Worm (Caenorhabditis elegans) whole organism, late embryonic: ENCODE data around the gene cyp-35A2.
"Not testable (repeated sequence)": the region's sequence is repeated elsewhere in the genome, so short reads cannot be mapped to it uniquely, and the experiment has no call there.

Experiments used
- C08G9.2 ChIP-seq: sonication (generic microtip); optimal IDR thresholded peaks from 2 replicates; lab custom pipeline; 2016; ENCODE audit warnings: mild to moderate bottlenecking, missing genetic modification characterization, moderate library complexity, missing compliant biosample characterization
- F13H6.1 ChIP-seq: sonication (generic microtip); optimal IDR thresholded peaks from 2 replicates; lab custom pipeline; 2016; ENCODE audit warnings: missing genetic modification characterization, missing compliant biosample characterization
- K09A11.1 ChIP-seq: sonication (generic microtip); optimal IDR thresholded peaks from 2 replicates; lab custom pipeline; 2017; ENCODE audit warnings: antibody characterized with exemption, mild to moderate bottlenecking, missing genetic modification characterization, missing compliant biosample characterization; ENCODE audit not compliant: insufficient read depth
- T23F11.4 ChIP-seq: fragments of 200-800 bp; sonication (Bioruptor generic); optimal IDR thresholded peaks from 2 replicates; lab custom pipeline; 2018; ENCODE audit warnings: mild to moderate bottlenecking, missing genetic modification characterization, missing compliant biosample characterization
- Y22D7AL.16 ChIP-seq: sonication (generic microtip); optimal IDR thresholded peaks from 2 replicates; lab custom pipeline; 2016; ENCODE audit warnings: missing genetic modification characterization, missing compliant biosample characterization
- ceh-18 ChIP-seq: sonication (generic microtip); optimal IDR thresholded peaks from 2 replicates; lab custom pipeline; 2016; ENCODE audit warnings: missing genetic modification characterization, missing compliant biosample characterization
- ceh-30 ChIP-seq: fragments of 150-350 bp; optimal IDR thresholded peaks from 2 replicates; lab custom pipeline; 2014; ENCODE audit warnings: missing biosample characterization, missing genetic modification characterization
- ceh-48 ChIP-seq: sonication (generic microtip); optimal IDR thresholded peaks from 2 replicates; lab custom pipeline; 2016; ENCODE audit warnings: missing genetic modification characterization, inconsistent platforms, missing compliant biosample characterization
- ceh-6 ChIP-seq: fragments of 200-800 bp; sonication (Bioruptor generic); optimal IDR thresholded peaks from 2 replicates; lab custom pipeline; 2018; ENCODE audit warnings: mild to moderate bottlenecking, missing genetic modification characterization, missing compliant biosample characterization
- che-1 ChIP-seq: sonication (generic microtip); optimal IDR thresholded peaks from 2 replicates; lab custom pipeline; 2016; ENCODE audit warnings: mild to moderate bottlenecking, missing genetic modification characterization, missing compliant biosample characterization
- dmd-4 ChIP-seq: sonication (generic microtip); optimal IDR thresholded peaks from 2 replicates; lab custom pipeline; 2016; ENCODE audit warnings: borderline replicate concordance, missing genetic modification characterization, missing compliant biosample characterization
- dve-1 ChIP-seq: sonication (generic microtip); optimal IDR thresholded peaks from 2 replicates; lab custom pipeline; 2017; ENCODE audit warnings: antibody characterized with exemption, mild to moderate bottlenecking, missing genetic modification characterization, missing compliant biosample characterization
- elt-2 ChIP-seq: sonication (generic microtip); optimal IDR thresholded peaks from 2 replicates; lab custom pipeline; 2016; ENCODE audit warnings: missing genetic modification reagents, missing genetic modification characterization, missing compliant biosample characterization
- eyg-1 ChIP-seq: sonication (generic microtip); optimal IDR thresholded peaks from 2 replicates; lab custom pipeline; 2016; ENCODE audit warnings: missing genotype, missing genetic modification characterization, missing compliant biosample characterization
- hlh-13 ChIP-seq: fragments of 200-800 bp; sonication (Bioruptor generic); optimal IDR thresholded peaks from 2 replicates; lab custom pipeline; 2018; ENCODE audit warnings: mild to moderate bottlenecking, missing genetic modification characterization, missing compliant biosample characterization
- hlh-8 ChIP-seq: sonication (generic microtip); optimal IDR thresholded peaks from 2 replicates; lab custom pipeline; 2016; ENCODE audit warnings: missing genotype, missing genetic modification characterization, missing compliant biosample characterization
- lim-6 ChIP-seq: sonication (generic microtip); optimal IDR thresholded peaks from 2 replicates; lab custom pipeline; 2016; ENCODE audit warnings: missing genetic modification characterization, missing compliant biosample characterization
- madf-2 ChIP-seq: sonication (generic microtip); optimal IDR thresholded peaks from 2 replicates; lab custom pipeline; 2017; ENCODE audit warnings: missing genetic modification characterization, missing compliant biosample characterization
- nfya-1 ChIP-seq: sonication (generic microtip); optimal IDR thresholded peaks from 2 replicates; lab custom pipeline; 2017; ENCODE audit warnings: missing genetic modification characterization, mild to moderate bottlenecking, missing compliant biosample characterization, antibody characterized with exemption, moderate library complexity
- nhr-232 ChIP-seq: sonication (generic microtip); optimal IDR thresholded peaks from 2 replicates; lab custom pipeline; 2016; ENCODE audit warnings: missing genetic modification characterization, missing compliant biosample characterization
- pqm-1 ChIP-seq: sonication (generic microtip); optimal IDR thresholded peaks from 2 replicates; lab custom pipeline; 2016; ENCODE audit warnings: missing genetic modification characterization, missing compliant biosample characterization
- pros-1 ChIP-seq: fragments of 150-350 bp; optimal IDR thresholded peaks from 2 replicates; lab custom pipeline; 2014; ENCODE audit warnings: missing biosample characterization, missing genetic modification reagents, missing genetic modification characterization
- ref-2 ChIP-seq: sonication (generic microtip); optimal IDR thresholded peaks from 2 replicates; lab custom pipeline; 2016; ENCODE audit warnings: missing genetic modification characterization, missing compliant biosample characterization
- sox-2 ChIP-seq: fragments of 200-800 bp; sonication (Bioruptor generic); IDR thresholded peaks from 2 replicates; pipeline ENCODE4 v1.3.6; 2022; ENCODE audit warnings: missing genetic modification reagents, missing genetic modification characterization, missing compliant biosample characterization
- sox-4 ChIP-seq: sonication (generic microtip); optimal IDR thresholded peaks from 2 replicates; lab custom pipeline; 2017; ENCODE audit warnings: mild to moderate bottlenecking, missing genetic modification characterization, inconsistent platforms, missing compliant biosample characterization
- unc-86 ChIP-seq: sonication (generic microtip); optimal IDR thresholded peaks from 2 replicates; lab custom pipeline; 2016; ENCODE audit warnings: missing genetic modification characterization, missing compliant biosample characterization

The cyp-35A2 gene

ce11 chrV:7353602-7354001 is 10.4 kb downstream of the cyp-35A2 start:
- TF ChIP-seq C08G9.2 (tag; lab: Kevin White, UChicago) (no peak), nhr-232 (tag; lab: Kevin White, UChicago) (no peak), K09A11.1 (tag; lab: Kevin White, UChicago) (no peak), F13H6.1 (tag; lab: Kevin White, UChicago) (no peak), unc-86 (tag; lab: Kevin White, UChicago) (no peak), elt-2 (tag; lab: Kevin White, UChicago) (no peak), che-1 (tag; lab: Kevin White, UChicago) (no peak), ceh-48 (tag; lab: Kevin White, UChicago) (no peak)

ce11 chrV:7352186-7353053 is 11.6 kb downstream of the cyp-35A2 start, which contains the start of the genes srh-231 and srh-275:
TSS of gene srh-231 (minus strand) at chrV:7352236.
TSS of gene srh-275 (plus strand) at chrV:7353003.
- TF ChIP-seq nfya-1 (tag; lab: Kevin White, UChicago) (no peak), madf-2 (no peak), che-1 (tag; lab: Kevin White, UChicago) (no peak), T23F11.4 (GFP tag; lab: Kevin White, UChicago) (no peak), hlh-8 (tag; lab: Kevin White, UChicago) (no peak), eyg-1 (tag; lab: Kevin White, UChicago) (no peak), ref-2 (tag; lab: Kevin White, UChicago) (no peak), sox-2 (GFP tag; lab: Robert Waterston, UW) (no peak), sox-4 (tag; lab: Kevin White, UChicago) (no peak)

- TF ChIP-seq ceh-30 (tag; lab: Kevin White, UChicago) (no peak), ceh-6 (no peak), Y22D7AL.16 (no peak)
- TF ChIP-seq, all 69 proteins: peak for 0
Observed at ce11 chrV:7349541-7349940, 14.4 kb downstream of the cyp-35A2 start, which contains the start of gene nhr-149. TSS of gene nhr-149 (minus strand) at chrV:7349641.

ce11 chrV:7345494-7345893 is 18.5 kb downstream of the cyp-35A2 start, which contains the start of gene nhr-147:
TSS of gene nhr-147 (plus strand) at chrV:7345794.
- TF ChIP-seq hlh-13 (GFP tag; lab: Kevin White, UChicago); eyg-1 (tag; lab: Kevin White, UChicago); nhr-232 (tag; lab: Kevin White, UChicago): not testable (repeated sequence)

ce11 chrV:7343522-7343921 is 20.5 kb downstream of the cyp-35A2 start, which contains the start of gene srh-244:
TSS of gene srh-244 (plus strand) at chrV:7343822.
- no peak for TF ChIP-seq ceh-18 (tag; lab: Kevin White, UChicago)
- TF ChIP-seq lim-6 (tag; lab: Kevin White, UChicago) = no peak
- TF ChIP-seq dve-1 = no peak
- no peak for TF ChIP-seq hlh-8 (tag; lab: Kevin White, UChicago)
- TF ChIP-seq dmd-4 (tag; lab: Kevin White, UChicago) = no peak
- no peak for TF ChIP-seq nfya-1 (tag; lab: Kevin White, UChicago)

- no peak for TF ChIP-seq pros-1 (tag; lab: Kevin White, UChicago)
Observed at ce11 chrV:7341942-7342341, 22.0 kb downstream of the cyp-35A2 start, which contains the start of the genes nhr-263 and nhr-148. TSS of gene nhr-263 (minus strand) at chrV:7342042. TSS of gene nhr-148 (plus strand) at chrV:7342156.

- no peak for TF ChIP-seq pqm-1 (tag; lab: Kevin White, UChicago)
Observed at ce11 chrV:7339831-7340230, 24.2 kb downstream of the cyp-35A2 start, which contains the start of gene srh-187. TSS of gene srh-187 (minus strand) at chrV:7339931.
